Fruit fly (Drosophila melanogaster) whole organism, prepupa: ENCODE results near the gene spn-B.

Experiments
- Blimp-1 ChIP-seq: fragments of 200-800 bp; sonication (Bioruptor generic); optimal IDR thresholded peaks from 3 replicates; lab custom pipeline; 2017; ENCODE audit warnings: missing biosample characterization, missing genetic modification characterization, mild to moderate bottlenecking, moderate library complexity, missing genetic modification reagents
- CG10631 ChIP-seq: fragments of 200-800 bp; sonication (Bioruptor generic); optimal IDR thresholded peaks from 2 replicates; lab custom pipeline; 2016; ENCODE audit warnings: missing biosample characterization, missing genetic modification characterization
- CG10669 ChIP-seq: fragments of 200-800 bp; sonication (Bioruptor generic); optimal IDR thresholded peaks from 3 replicates; lab custom pipeline; 2018; ENCODE audit warnings: missing biosample characterization, mild to moderate bottlenecking, missing genetic modification characterization, moderate library complexity
- CG15336 ChIP-seq: fragments of 200-800 bp; sonication (Bioruptor generic); IDR thresholded peaks from 2 replicates; pipeline ENCODE4 v1.3.6; 2022; ENCODE audit warnings: missing biosample characterization, missing genetic modification characterization
- CG16779 ChIP-seq: fragments of 200-800 bp; sonication (Bioruptor generic); optimal IDR thresholded peaks from 3 replicates; lab custom pipeline; 2017; ENCODE audit warnings: missing biosample characterization, mild to moderate bottlenecking, missing genetic modification characterization
- CG31627 ChIP-seq: fragments of 200-800 bp; sonication (Bioruptor generic); optimal IDR thresholded peaks from 3 replicates; lab custom pipeline; 2016; ENCODE audit warnings: missing biosample characterization, missing genetic modification characterization
- CG32006 ChIP-seq: fragments of 200-800 bp; sonication (Bioruptor generic); optimal IDR thresholded peaks from 3 replicates; lab custom pipeline; 2017; ENCODE audit warnings: missing biosample characterization, mild to moderate bottlenecking, missing genetic modification characterization
- CG34406 ChIP-seq: fragments of 200-800 bp; sonication (Bioruptor generic); optimal IDR thresholded peaks from 3 replicates; lab custom pipeline; 2016; ENCODE audit warnings: missing biosample characterization, missing genetic modification characterization
- CG3919 ChIP-seq: fragments of 200-800 bp; sonication (Bioruptor generic); optimal IDR thresholded peaks from 3 replicates; lab custom pipeline; 2016; ENCODE audit warnings: missing biosample characterization, missing genetic modification characterization
- CG6163 ChIP-seq: fragments of 200-800 bp; sonication (Bioruptor generic); IDR thresholded peaks from 3 replicates; pipeline ENCODE4 v1.3.6; 2022; ENCODE audit warnings: missing biosample characterization, missing genetic modification characterization
- CG6792 ChIP-seq: fragments of 200-800 bp; sonication (Bioruptor generic); optimal IDR thresholded peaks from 3 replicates; lab custom pipeline; 2016; ENCODE audit warnings: missing biosample characterization, missing genetic modification characterization
- CG6854 ChIP-seq: fragments of 200-800 bp; sonication (Bioruptor generic); optimal IDR thresholded peaks from 2 replicates; lab custom pipeline; 2017; ENCODE audit warnings: missing biosample characterization, mild to moderate bottlenecking, missing genetic modification characterization
- CG7368 ChIP-seq: fragments of 200-800 bp; sonication (Bioruptor generic); optimal IDR thresholded peaks from 3 replicates; lab custom pipeline; 2016; ENCODE audit warnings: missing biosample characterization, missing genetic modification characterization
- CG8319 ChIP-seq: fragments of 200-800 bp; sonication (Bioruptor generic); optimal IDR thresholded peaks from 3 replicates; lab custom pipeline; 2016; ENCODE audit warnings: missing biosample characterization, missing genetic modification characterization
- CG8632 ChIP-seq: fragments of 200-800 bp; sonication (Bioruptor generic); optimal IDR thresholded peaks from 3 replicates; lab custom pipeline; 2016; ENCODE audit warnings: missing biosample characterization, missing genetic modification characterization
- CG9139 ChIP-seq: fragments of 200-800 bp; sonication (Bioruptor generic); optimal IDR thresholded peaks from 3 replicates; lab custom pipeline; 2017; ENCODE audit warnings: missing biosample characterization, mild to moderate bottlenecking, missing genetic modification characterization
- Eip75B ChIP-seq: fragments of 200-800 bp; sonication (Bioruptor generic); optimal IDR thresholded peaks from 3 replicates; lab custom pipeline; 2016; ENCODE audit warnings: missing biosample characterization, missing genetic modification characterization
- Eip78C ChIP-seq: fragments of 200-800 bp; sonication (Bioruptor generic); peaks from one replicate; lab custom pipeline; 2016; ENCODE audit warnings: missing biosample characterization, missing genetic modification characterization
- Hr38 ChIP-seq: sonication (Bioruptor generic); optimal IDR thresholded peaks from 2 replicates; lab custom pipeline; 2016; ENCODE audit warnings: missing biosample characterization, missing genetic modification characterization
- Hr39 ChIP-seq: fragments of 200-800 bp; sonication (Bioruptor generic); optimal IDR thresholded peaks from 2 replicates; lab custom pipeline; 2016; ENCODE audit warnings: missing biosample characterization, missing genetic modification characterization
- Hr4 ChIP-seq: fragments of 200-800 bp; sonication (Bioruptor generic); optimal IDR thresholded peaks from 3 replicates; lab custom pipeline; 2016; ENCODE audit warnings: missing biosample characterization, missing genetic modification characterization
- Met ChIP-seq: fragments of 200-800 bp; sonication (Bioruptor generic); optimal IDR thresholded peaks from 3 replicates; lab custom pipeline; 2016; ENCODE audit warnings: missing biosample characterization, missing genetic modification characterization
- OdsH ChIP-seq: fragments of 200-800 bp; sonication (Bioruptor generic); optimal IDR thresholded peaks from 3 replicates; lab custom pipeline; 2016; ENCODE audit warnings: missing biosample characterization, missing genetic modification characterization
- Smox ChIP-seq: fragments of 200-800 bp; sonication (Bioruptor generic); optimal IDR thresholded peaks from 3 replicates; lab custom pipeline; 2016; ENCODE audit warnings: missing biosample characterization, missing genetic modification characterization
- Sox102F ChIP-seq: fragments of 200-800 bp; sonication (Bioruptor generic); optimal IDR thresholded peaks from 2 replicates; lab custom pipeline; 2016; ENCODE audit warnings: missing biosample characterization, mild to moderate bottlenecking, missing genetic modification characterization
- Sox14 ChIP-seq: fragments of 200-800 bp; sonication (Bioruptor generic); optimal IDR thresholded peaks from 3 replicates; lab custom pipeline; 2016; ENCODE audit warnings: missing biosample characterization, missing genetic modification characterization
- cyc ChIP-seq: fragments of 200-800 bp; sonication (Bioruptor generic); optimal IDR thresholded peaks from 3 replicates; lab custom pipeline; 2016; ENCODE audit warnings: missing biosample characterization, missing genetic modification characterization
- dac ChIP-seq: fragments of 200-800 bp; sonication (Bioruptor generic); optimal IDR thresholded peaks from 2 replicates; lab custom pipeline; 2017; ENCODE audit warnings: missing biosample characterization, mild to moderate bottlenecking, missing genetic modification characterization
- dsx ChIP-seq: fragments of 200-800 bp; optimal IDR thresholded peaks from 3 replicates; lab custom pipeline; 2019; ENCODE audit warnings: missing biosample characterization, mild to moderate bottlenecking, missing genetic modification characterization, moderate library complexity; ENCODE audit not compliant: poor library complexity, severe bottlenecking
- eg ChIP-seq: fragments of 200-800 bp; sonication (Bioruptor generic); IDR thresholded peaks from 3 replicates; pipeline ENCODE4 v1.3.6; 2022; ENCODE audit warnings: missing biosample characterization, missing genetic modification characterization
- esn ChIP-seq: fragments of 200-800 bp; sonication (Bioruptor generic); optimal IDR thresholded peaks from 2 replicates; lab custom pipeline; 2016; ENCODE audit warnings: missing biosample characterization, mild to moderate bottlenecking, missing genetic modification characterization, moderate library complexity
- fd85E ChIP-seq: fragments of 200-800 bp; sonication (Bioruptor generic); optimal IDR thresholded peaks from 3 replicates; lab custom pipeline; 2016; ENCODE audit warnings: missing biosample characterization, missing genetic modification characterization
- fkh ChIP-seq: fragments of 200-800 bp; sonication (Bioruptor generic); optimal IDR thresholded peaks from 3 replicates; lab custom pipeline; 2017; ENCODE audit warnings: missing biosample characterization, mild to moderate bottlenecking, missing genetic modification characterization, moderate library complexity
- ss ChIP-seq, 2 experiments: fragments of 200-800 bp; sonication (Bioruptor generic); optimal IDR thresholded peaks; 2 replicates in 1 of 2; 3 replicates in 1 of 2; lab custom pipeline; 2017 to 2018; ENCODE audit warnings: mild to moderate bottlenecking in 2 of 2, missing biosample characterization in 2 of 2, missing genetic modification characterization in 2 of 2, moderate library complexity in 1 of 2
- svp ChIP-seq: fragments of 200-800 bp; sonication (Bioruptor generic); peaks from one replicate; lab custom pipeline; 2016; ENCODE audit warnings: missing biosample characterization, missing genetic modification characterization
- topi ChIP-seq: fragments of 200-800 bp; sonication (Bioruptor generic); optimal IDR thresholded peaks from 3 replicates; lab custom pipeline; 2016; ENCODE audit warnings: missing biosample characterization, missing genetic modification characterization
- vri ChIP-seq: fragments of 200-800 bp; sonication (Bioruptor generic); optimal IDR thresholded peaks from 3 replicates; lab custom pipeline; 2016; ENCODE audit warnings: missing biosample characterization, mild to moderate bottlenecking, missing genetic modification characterization

The spn-B gene

DNA sequence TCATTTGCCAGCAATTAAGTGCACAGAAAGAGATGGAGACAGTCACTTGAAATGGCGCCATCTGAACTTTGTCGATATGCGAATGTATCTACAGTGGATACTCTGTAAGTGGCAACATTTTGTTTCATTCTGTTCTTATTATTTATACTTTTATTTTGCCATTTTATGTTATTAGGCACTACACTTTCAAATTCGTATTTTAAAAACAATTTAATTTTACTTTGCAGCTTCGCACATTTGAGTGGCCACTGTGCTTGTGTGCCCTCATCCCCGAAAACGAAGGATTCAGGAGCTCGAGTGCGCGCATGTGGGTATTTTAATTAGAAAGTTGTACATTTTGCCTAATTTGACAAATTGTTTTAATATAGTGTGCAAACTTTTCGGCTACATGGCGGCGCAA is 29.6 kb downstream of the spn-B start (continued):
- TF ChIP-seq vri (GFP tag; lab: Kevin White, UChicago) = peak; percentile 35
- TF ChIP-seq CG34406 (GFP tag; lab: Kevin White, UChicago) = peak; percentile 47
- no peak for TF ChIP-seq Hr38
- TF ChIP-seq CG16779 (tag; lab: Kevin White, UChicago) = no peak
- peak; percentile 45 to 73 for TF ChIP-seq ss (GFP tag; optimal IDR thresholded peaks at IDR 0.05; lab: Kevin White, UChicago)
- peak; percentile 1 for TF ChIP-seq CG6854
- TF ChIP-seq fkh = no peak
- no peak for TF ChIP-seq dac
- TF ChIP-seq esn = peak; percentile 68
- TF ChIP-seq topi (GFP tag; lab: Kevin White, UChicago) = peak; percentile 69
- peak; percentile 48 for TF ChIP-seq CG8319 (GFP tag; lab: Kevin White, UChicago)
- no peak for TF ChIP-seq fd85E (GFP tag; lab: Kevin White, UChicago)
- peak; percentile 53 for TF ChIP-seq CG10631
- peak; percentile 52 for TF ChIP-seq CG32006 (GFP tag; lab: Kevin White, UChicago)
- peak; percentile 58 for TF ChIP-seq CG7368 (GFP tag; lab: Kevin White, UChicago)
- peak; percentile 60 for TF ChIP-seq Sox102F (GFP tag; lab: Kevin White, UChicago)

DNA sequence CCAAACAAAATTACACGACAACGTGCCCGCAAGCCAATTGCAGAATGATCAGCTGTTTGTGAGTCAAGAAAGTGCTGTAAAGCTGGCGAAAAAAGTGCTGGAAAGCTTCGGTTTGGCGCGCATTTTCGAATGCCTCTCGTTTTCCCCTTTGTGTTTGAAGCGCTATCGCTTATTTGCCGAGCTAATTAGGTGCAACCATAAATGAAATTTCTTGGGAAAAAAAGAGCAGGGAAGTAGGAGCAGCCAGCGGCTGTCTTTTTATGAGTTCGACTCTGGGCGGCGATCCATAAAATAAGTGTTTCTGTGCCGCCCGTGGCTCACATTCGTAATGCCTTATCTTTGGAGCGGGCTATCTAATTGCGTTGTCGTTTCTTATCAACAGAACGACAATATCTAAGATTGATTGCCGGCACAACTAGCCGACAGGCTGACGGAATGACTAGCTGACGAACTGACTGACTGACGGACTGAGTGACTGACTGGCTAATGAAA is 33.9 kb downstream of the spn-B start, which contains the start of gene Dnaaf5:
Gene Dnaaf5 (minus strand): TSS at position 46 of the 492 bp plus-strand sequence.
- TF ChIP-seq Hr4 = no peak
- TF ChIP-seq CG6792 (GFP tag; lab: Kevin White, UChicago) = peak; percentile 19
- no peak for TF ChIP-seq dac
- TF ChIP-seq esn = peak; percentile 63
- TF ChIP-seq CG10669 (GFP tag; lab: Kevin White, UChicago) = no peak
- peak; percentile 24 for TF ChIP-seq CG31627 (GFP tag; lab: Kevin White, UChicago)
- peak; percentile 58; the same call in 2 of the 3 replicates for TF ChIP-seq CG6163 (GFP tag; lab: Robert Waterston, UW)
- TF ChIP-seq svp = peak; percentile 66
- 0 out of 2 replicates have a peak, but pooled peaks have one; percentile 8 for TF ChIP-seq CG15336 (GFP tag; lab: Robert Waterston, UW)
- TF ChIP-seq Sox102F (GFP tag; lab: Kevin White, UChicago) = peak; percentile 52
- TF ChIP-seq Sox14 (GFP tag; lab: Kevin White, UChicago) = peak; percentile 65
- peak; percentile 75 for TF ChIP-seq vri (GFP tag; lab: Kevin White, UChicago)
- no peak for TF ChIP-seq CG8632
- peak; percentile 14 for TF ChIP-seq OdsH (GFP tag; lab: Kevin White, UChicago)
- peak; percentile 9 for TF ChIP-seq Hr39 (GFP tag; lab: Kevin White, UChicago)
- TF ChIP-seq CG6854 = peak; percentile 14
- peak; percentile 57 for TF ChIP-seq topi (GFP tag; lab: Kevin White, UChicago)
- TF ChIP-seq Smox (GFP tag; lab: Kevin White, UChicago) = no peak
- TF ChIP-seq Eip78C (GFP tag; lab: Kevin White, UChicago) = peak; percentile 44
- no peak for TF ChIP-seq CG9139 (GFP tag; lab: Kevin White, UChicago)
- TF ChIP-seq cyc (GFP tag; lab: Kevin White, UChicago) = peak; percentile 24
- TF ChIP-seq Met (GFP tag; lab: Kevin White, UChicago) = peak; percentile 37
- peak; percentile 83 for TF ChIP-seq fkh
- peak; percentile 56 for TF ChIP-seq CG3919 (GFP tag; lab: Kevin White, UChicago)
- TF ChIP-seq eg (GFP tag; lab: Robert Waterston, UW) = no peak

DNA sequence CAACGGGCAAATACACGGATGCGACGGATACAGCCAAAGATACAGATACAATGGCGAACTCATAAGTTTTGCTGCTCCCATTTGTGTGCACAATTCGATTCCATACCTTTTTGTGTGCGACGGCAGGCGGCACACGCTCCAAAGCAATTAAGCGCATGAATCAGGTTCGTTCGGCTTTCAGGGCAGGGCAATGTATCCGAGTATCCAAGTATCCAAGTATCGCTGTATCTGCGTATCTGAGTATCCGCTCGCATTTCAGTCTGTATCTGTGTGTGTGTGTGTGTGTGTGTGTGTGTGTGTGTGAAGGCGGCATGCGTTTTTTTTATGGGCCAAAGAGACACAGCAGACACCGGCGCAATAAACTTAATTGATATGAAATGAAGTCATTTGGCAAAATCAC is 35.3 kb downstream of the spn-B start:
- peak; percentile 21 for TF ChIP-seq CG7368 (GFP tag; lab: Kevin White, UChicago)
- TF ChIP-seq CG6854 = peak; percentile 81
- no peak for TF ChIP-seq CG15336 (GFP tag; lab: Robert Waterston, UW)
- TF ChIP-seq dsx = no peak
- peak; percentile 9 for TF ChIP-seq Blimp-1 (GFP tag; lab: Kevin White, UChicago)
- TF ChIP-seq Eip78C (GFP tag; lab: Kevin White, UChicago) = peak; percentile 24
- TF ChIP-seq Eip75B (GFP tag; lab: Kevin White, UChicago) = no peak
- peak; percentile 7 for TF ChIP-seq Met (GFP tag; lab: Kevin White, UChicago)
- TF ChIP-seq ss (GFP tag; optimal IDR thresholded peaks at IDR 0.05; lab: Kevin White, UChicago) = peak; percentile 35 to 77
